Worm (Caenorhabditis elegans) whole organism, early embryonic: ENCODE measurements around the gene Y71H2AL.4.

ENCODE experiments used
- hmg-4 ChIP-seq: fragments of 200-800 bp; sonication (Bioruptor generic); optimal IDR thresholded peaks from 2 replicates; lab custom pipeline; 2018; ENCODE audit warnings: mild to moderate bottlenecking, missing genetic modification characterization, missing compliant biosample characterization
- tbx-37 ChIP-seq: fragments of 200-800 bp; sonication (Bioruptor generic); conservative IDR thresholded peaks from 2 replicates; pipeline ENCODE4 v1.3.6; 2022; ENCODE audit warnings: missing genetic modification reagents, missing genetic modification characterization, missing compliant biosample characterization

ce11 chrIII:2687412-2687811, 1.2 kb downstream of the Y71H2AL.4 start:
- TF ChIP-seq tbx-37 (GFP tag; lab: Robert Waterston, UW) (no peak), hmg-4 (no peak)
